Fruit fly (Drosophila melanogaster) whole organism, embryonic: ENCODE data around the gene CG13404.
A peak's percentile ranks its signal among the peaks of the same experiment; 100 is the strongest.

Experiments
- CG10147 ChIP-seq: fragments of 200-800 bp; sonication (Bioruptor generic); optimal IDR thresholded peaks from 2 replicates; lab custom pipeline; 2019; ENCODE audit warnings: missing biosample characterization, mild to moderate bottlenecking, missing genetic modification characterization, moderate library complexity
- CG1024 ChIP-seq: fragments of 200-800 bp; sonication (Bioruptor generic); IDR thresholded peaks from 2 replicates; pipeline ENCODE4 v1.3.6; 2022; ENCODE audit warnings: missing biosample characterization, missing genetic modification characterization
- CG11695 ChIP-seq: fragments of 200-800 bp; sonication (Bioruptor generic); IDR thresholded peaks from 3 replicates; pipeline ENCODE4 v1.3.6; 2022; ENCODE audit warnings: missing biosample characterization, missing genetic modification characterization
- CG12391 ChIP-seq: fragments of 200-800 bp; sonication (Bioruptor generic); optimal IDR thresholded peaks from 3 replicates; lab custom pipeline; 2018; ENCODE audit warnings: missing biosample characterization, mild to moderate bottlenecking, missing genetic modification characterization, moderate library complexity
- CG1529 ChIP-seq: fragments of 200-800 bp; sonication (Bioruptor generic); optimal IDR thresholded peaks from 3 replicates; lab custom pipeline; 2018; ENCODE audit warnings: missing biosample characterization, missing genetic modification characterization
- CG17328 ChIP-seq: fragments of 200-800 bp; sonication (Bioruptor generic); IDR thresholded peaks from 2 replicates; pipeline ENCODE4 v1.3.6; 2022; ENCODE audit warnings: missing biosample characterization, missing genetic modification characterization
- CG18262 ChIP-seq: fragments of 200-800 bp; optimal IDR thresholded peaks from 3 replicates; lab custom pipeline; 2019; ENCODE audit warnings: missing biosample characterization, mild to moderate bottlenecking, missing genetic modification characterization, moderate library complexity
- CG2199 ChIP-seq: fragments of 200-800 bp; sonication (Bioruptor generic); IDR thresholded peaks from 3 replicates; pipeline ENCODE4 v1.3.6; 2022; ENCODE audit warnings: missing biosample characterization, missing genetic modification characterization
- CG30020 ChIP-seq: fragments of 200-800 bp; optimal IDR thresholded peaks from 2 replicates; lab custom pipeline; 2019; ENCODE audit warnings: missing biosample characterization, mild to moderate bottlenecking, missing genetic modification characterization, moderate library complexity
- CG32532 ChIP-seq: fragments of 200-800 bp; sonication (Bioruptor generic); IDR thresholded peaks from 2 replicates; pipeline ENCODE4 v1.3.6; 2022; ENCODE audit warnings: missing biosample characterization, missing genetic modification characterization
- CG33557 ChIP-seq: fragments of 200-800 bp; sonication (Bioruptor generic); optimal IDR thresholded peaks from 2 replicates; lab custom pipeline; 2019; ENCODE audit warnings: missing biosample characterization, mild to moderate bottlenecking, missing genetic modification characterization, moderate library complexity
- CG4617 ChIP-seq: fragments of 200-800 bp; sonication (Bioruptor generic); optimal IDR thresholded peaks from 3 replicates; lab custom pipeline; 2016; ENCODE audit warnings: missing biosample characterization, missing genetic modification characterization, borderline replicate concordance
- CG4707 ChIP-seq: fragments of 200-800 bp; sonication (Bioruptor generic); optimal IDR thresholded peaks from 2 replicates; lab custom pipeline; 2018; ENCODE audit warnings: missing biosample characterization, mild to moderate bottlenecking, missing genetic modification characterization, moderate library complexity
- CG4730 ChIP-seq: fragments of 200-800 bp; sonication (Bioruptor generic); IDR thresholded peaks from 2 replicates; pipeline ENCODE4 v1.3.6; 2022; ENCODE audit warnings: missing biosample characterization, missing genetic modification characterization
- CG6272 ChIP-seq: fragments of 200-800 bp; sonication (Bioruptor generic); IDR thresholded peaks from 2 replicates; pipeline ENCODE4 v1.3.6; 2022; ENCODE audit warnings: missing biosample characterization, missing genetic modification characterization
- CG7372 ChIP-seq: fragments of 200-800 bp; sonication (Bioruptor generic); IDR thresholded peaks from 2 replicates; pipeline ENCODE4 v1.3.6; 2022; ENCODE audit warnings: missing biosample characterization, missing genetic modification characterization
- CG7786 ChIP-seq: fragments of 200-800 bp; sonication (Bioruptor generic); optimal IDR thresholded peaks from 2 replicates; lab custom pipeline; 2016; ENCODE audit warnings: missing biosample characterization, missing genetic modification characterization
- CG8359 ChIP-seq: fragments of 200-800 bp; sonication (Bioruptor generic); optimal IDR thresholded peaks from 2 replicates; lab custom pipeline; 2017; ENCODE audit warnings: missing biosample characterization, mild to moderate bottlenecking, missing genetic modification characterization, borderline replicate concordance
- CG9727 ChIP-seq: fragments of 200-800 bp; sonication (Bioruptor generic); optimal IDR thresholded peaks from 3 replicates; lab custom pipeline; 2017; ENCODE audit warnings: missing biosample characterization, mild to moderate bottlenecking, missing genetic modification characterization
- Camta ChIP-seq: fragments of 200-800 bp; sonication (Bioruptor generic); optimal IDR thresholded peaks from 2 replicates; lab custom pipeline; 2016; ENCODE audit warnings: missing biosample characterization, missing genetic modification characterization
- Dbx ChIP-seq: fragments of 200-800 bp; sonication (Bioruptor generic); IDR thresholded peaks from 3 replicates; pipeline ENCODE4 v1.3.6; 2022; ENCODE audit warnings: missing biosample characterization, missing genetic modification characterization
- Dll ChIP-seq: fragments of 200-800 bp; sonication (Bioruptor generic); IDR thresholded peaks from 4 replicates; pipeline ENCODE4 v1.3.6; 2022; ENCODE audit warnings: missing biosample characterization, missing genetic modification characterization; ENCODE audit not compliant: partially characterized antibody
- Doc3 ChIP-seq: fragments of 200-800 bp; sonication (Bioruptor generic); IDR thresholded peaks from 3 replicates; pipeline ENCODE4 v1.3.6; 2022; ENCODE audit warnings: missing biosample characterization, missing genetic modification characterization; ENCODE audit not compliant: partially characterized antibody
- Dp ChIP-seq: fragments of 200-800 bp; sonication (Bioruptor generic); optimal IDR thresholded peaks from 2 replicates; lab custom pipeline; 2018; ENCODE audit warnings: missing biosample characterization, mild to moderate bottlenecking, missing genetic modification characterization, moderate library complexity
- Fer3 ChIP-seq: fragments of 200-800 bp; sonication (Bioruptor generic); optimal IDR thresholded peaks from 2 replicates; lab custom pipeline; 2018; ENCODE audit warnings: missing biosample characterization, mild to moderate bottlenecking, missing genetic modification characterization, moderate library complexity
- Meics ChIP-seq: fragments of 200-800 bp; sonication (Bioruptor generic); optimal IDR thresholded peaks from 2 replicates; lab custom pipeline; 2017; ENCODE audit warnings: missing biosample characterization, mild to moderate bottlenecking, missing genetic modification characterization
- NfI ChIP-seq: fragments of 200-800 bp; sonication (Bioruptor generic); optimal IDR thresholded peaks from 3 replicates; lab custom pipeline; 2018; ENCODE audit warnings: missing biosample characterization, mild to moderate bottlenecking, missing genetic modification characterization, moderate library complexity
- Oli ChIP-seq: fragments of 200-800 bp; sonication (Bioruptor generic); optimal IDR thresholded peaks from 2 replicates; lab custom pipeline; 2018; ENCODE audit warnings: missing biosample characterization, mild to moderate bottlenecking, missing genetic modification characterization, moderate library complexity
- Scr ChIP-seq: fragments of 200-800 bp; sonication (Bioruptor generic); IDR thresholded peaks from 2 replicates; pipeline ENCODE4 v1.3.6; 2022; ENCODE audit warnings: missing biosample characterization, missing genetic modification characterization; ENCODE audit not compliant: partially characterized antibody
- Sox100B ChIP-seq: fragments of 200-800 bp; sonication (Bioruptor generic); optimal IDR thresholded peaks from 3 replicates; lab custom pipeline; 2018; ENCODE audit warnings: missing biosample characterization, mild to moderate bottlenecking, missing genetic modification characterization
- Ssrp ChIP-seq: fragments of 200-800 bp; sonication (Bioruptor generic); optimal IDR thresholded peaks from 2 replicates; lab custom pipeline; 2018; ENCODE audit warnings: missing biosample characterization, mild to moderate bottlenecking, missing genetic modification characterization, moderate library complexity
- ase ChIP-seq: fragments of 200-800 bp; sonication (Bioruptor generic); IDR thresholded peaks from 3 replicates; pipeline ENCODE4 v1.3.6; 2022; ENCODE audit warnings: missing biosample characterization, missing genetic modification characterization
- btn ChIP-seq: fragments of 200-800 bp; sonication (Bioruptor generic); optimal IDR thresholded peaks from 2 replicates; lab custom pipeline; 2016; ENCODE audit warnings: missing biosample characterization, missing genetic modification characterization
- cg ChIP-seq: fragments of 200-800 bp; sonication (Bioruptor generic); optimal IDR thresholded peaks from 3 replicates; lab custom pipeline; 2019; ENCODE audit warnings: missing biosample characterization, mild to moderate bottlenecking, missing genetic modification characterization, moderate library complexity
- dmrt99B ChIP-seq: fragments of 200-800 bp; sonication (Bioruptor generic); optimal IDR thresholded peaks from 2 replicates; lab custom pipeline; 2018; ENCODE audit warnings: missing biosample characterization, mild to moderate bottlenecking, missing genetic modification characterization, moderate library complexity
- gro ChIP-seq: fragments of 200-800 bp; sonication (Bioruptor generic); optimal IDR thresholded peaks from 2 replicates; lab custom pipeline; 2016; ENCODE audit warnings: missing biosample characterization, missing genetic modification characterization
- hkb ChIP-seq, 2 experiments: fragments of 200-800 bp in 1 of 2; fragments of >200 bp in 1 of 2; sonication (Bioruptor generic) in 1 of 2; IDR thresholded peaks in 1 of 2; optimal IDR thresholded peaks in 1 of 2; 2 replicates each; pipeline versions ENCODE4 v1.3.6 to Lab custom; 2017 to 2022; ENCODE audit warnings: missing biosample characterization in 1 of 2, missing genetic modification characterization in 1 of 2
- inv ChIP-seq: fragments of 200-800 bp; sonication (Bioruptor generic); IDR thresholded peaks from 2 replicates; pipeline ENCODE4 v1.3.6; 2022; ENCODE audit warnings: missing biosample characterization, missing genetic modification characterization; ENCODE audit not compliant: partially characterized antibody
- kni ChIP-seq: fragments of 200-800 bp; sonication (Bioruptor generic); optimal IDR thresholded peaks from 3 replicates; lab custom pipeline; 2017; ENCODE audit warnings: mild to moderate bottlenecking, missing biosample characterization, missing genetic modification reagents, missing genetic modification characterization
- knrl ChIP-seq: fragments of 200-800 bp; sonication (Bioruptor generic); IDR thresholded peaks from 3 replicates; pipeline ENCODE4 v1.3.6; 2022; ENCODE audit warnings: missing biosample characterization, missing genetic modification characterization; ENCODE audit not compliant: partially characterized antibody
- lmd ChIP-seq: fragments of 200-800 bp; sonication (Bioruptor generic); IDR thresholded peaks from 2 replicates; pipeline ENCODE4 v1.3.6; 2022; ENCODE audit warnings: missing biosample characterization, missing genetic modification characterization
- mam ChIP-seq: fragments of 200-800 bp; sonication (Bioruptor generic); optimal IDR thresholded peaks from 3 replicates; lab custom pipeline; 2016; ENCODE audit warnings: missing biosample characterization, missing genetic modification characterization
- nerfin-1 ChIP-seq: fragments of 200-800 bp; sonication (Bioruptor generic); optimal IDR thresholded peaks from 3 replicates; lab custom pipeline; 2019; ENCODE audit warnings: missing biosample characterization, mild to moderate bottlenecking, missing genetic modification characterization, moderate library complexity
- nmo ChIP-seq: fragments of 200-800 bp; sonication (Bioruptor generic); optimal IDR thresholded peaks from 2 replicates; lab custom pipeline; 2018; ENCODE audit warnings: missing biosample characterization, mild to moderate bottlenecking, missing genetic modification characterization, moderate library complexity
- oc ChIP-seq: fragments of 200-800 bp; sonication (Bioruptor generic); optimal IDR thresholded peaks from 2 replicates; lab custom pipeline; 2018; ENCODE audit warnings: missing biosample characterization, mild to moderate bottlenecking, missing genetic modification characterization, moderate library complexity
- pita ChIP-seq: fragments of 200-800 bp; sonication (Bioruptor generic); optimal IDR thresholded peaks from 2 replicates; lab custom pipeline; 2017; ENCODE audit warnings: missing biosample characterization, mild to moderate bottlenecking, missing genetic modification characterization
- ranshi ChIP-seq: fragments of 200-800 bp; sonication (Bioruptor generic); IDR thresholded peaks from 2 replicates; pipeline ENCODE4 v1.3.6; 2022; ENCODE audit warnings: missing biosample characterization, missing genetic modification characterization
- shn ChIP-seq: fragments of 200-800 bp; sonication (Bioruptor generic); optimal IDR thresholded peaks from 3 replicates; lab custom pipeline; 2016; ENCODE audit warnings: missing biosample characterization, missing genetic modification characterization
- tna ChIP-seq: fragments of 200-800 bp; sonication (Bioruptor generic); IDR thresholded peaks from 2 replicates; pipeline ENCODE4 v1.3.6; 2022; ENCODE audit warnings: missing biosample characterization, missing genetic modification characterization; ENCODE audit not compliant: partially characterized antibody

The CG13404 gene

DNA sequence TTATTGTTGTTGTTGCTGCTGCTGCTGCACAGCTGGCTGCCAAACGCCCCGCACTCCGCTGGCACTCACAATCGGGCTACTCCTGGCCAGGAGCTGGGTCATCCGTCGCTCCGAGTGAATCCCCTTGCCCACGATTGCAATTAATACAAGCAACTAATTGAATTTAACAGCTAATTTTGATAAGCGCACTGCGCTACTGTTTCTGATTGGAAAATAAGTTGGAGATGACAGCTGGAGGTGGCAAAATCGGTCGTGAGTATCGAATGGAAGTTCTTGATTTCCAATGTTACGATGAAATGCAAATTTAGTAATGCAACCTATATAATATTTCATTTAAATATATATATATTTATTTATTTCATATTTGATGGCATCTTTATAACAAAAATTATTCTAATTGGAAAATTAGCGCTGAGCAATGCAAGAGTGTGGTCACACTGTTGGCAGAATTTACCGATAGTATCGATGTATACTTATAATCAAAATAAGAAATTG is 32.2 kb downstream of the CG13404 start, which contains the start of gene CG42271 (continued):
- TF ChIP-seq CG1529, result no peak
- peak; percentile 97 for TF ChIP-seq Dll (GFP tag; lab: Robert Waterston, UW)
- no peak for TF ChIP-seq gro
- TF ChIP-seq nerfin-1 (tag; lab: Kevin White, UChicago), result peak; percentile 34
- TF ChIP-seq CG10147 (GFP tag; lab: Kevin White, UChicago), result peak; percentile 21
- peak; percentile 75 for TF ChIP-seq nmo (GFP tag; lab: Kevin White, UChicago)
- no peak for TF ChIP-seq Sox100B
- TF ChIP-seq Doc3 (GFP tag; lab: Robert Waterston, UW), result peak; percentile 96
- TF ChIP-seq CG17328 (GFP tag; lab: Robert Waterston, UW), result no peak
- peak; percentile 25 for TF ChIP-seq CG33557 (GFP tag; lab: Kevin White, UChicago)
- peak; percentile 97 for TF ChIP-seq Scr (GFP tag; lab: Robert Waterston, UW)
- TF ChIP-seq Ssrp (tag; lab: Kevin White, UChicago), result peak; percentile 40
- no peak for TF ChIP-seq CG1024 (GFP tag; lab: Robert Waterston, UW)
- peak; percentile 18 for TF ChIP-seq CG8359 (GFP tag; lab: Kevin White, UChicago)
- TF ChIP-seq CG32532 (GFP tag; lab: Robert Waterston, UW), result peak; percentile 29; the same call in 1 of the 2 replicates
- TF ChIP-seq CG18262, result peak; percentile 53
- TF ChIP-seq knrl (GFP tag; lab: Robert Waterston, UW), result peak; percentile 97
- TF ChIP-seq inv (GFP tag; lab: Robert Waterston, UW), result peak; percentile 95
- TF ChIP-seq Oli, result peak; percentile 7
- peak; percentile 44; the same call in 1 of the 3 replicates for TF ChIP-seq Dbx
- TF ChIP-seq Meics (GFP tag; lab: Kevin White, UChicago), result no peak
- no peak for TF ChIP-seq CG7786 (GFP tag; lab: Kevin White, UChicago)
- TF ChIP-seq pita, result no peak
- TF ChIP-seq kni (GFP tag; lab: Kevin White, UChicago), result no peak
- no peak for TF ChIP-seq hkb (optimal IDR thresholded peaks at IDR 0.05; lab: Kevin White, UChicago)
- no peak for TF ChIP-seq hkb (GFP tag; IDR thresholded peaks at IDR 0.05; lab: Robert Waterston, UW)
- no peak for TF ChIP-seq ase (GFP tag; lab: Robert Waterston, UW)
- peak; percentile 35; the same call in 1 of the 2 replicates for TF ChIP-seq CG7372 (GFP tag; lab: Robert Waterston, UW)
- TF ChIP-seq oc (tag; lab: Kevin White, UChicago), result no peak
- no peak for TF ChIP-seq CG2199 (GFP tag; lab: Robert Waterston, UW)
- TF ChIP-seq CG9727, result peak; percentile 64
- no peak for TF ChIP-seq shn (GFP tag; lab: Kevin White, UChicago)
- TF ChIP-seq CG11695, result no peak
- no peak for TF ChIP-seq mam (GFP tag; lab: Kevin White, UChicago)
- TF ChIP-seq Dp, result peak; percentile 9
- TF ChIP-seq NfI (GFP tag; lab: Kevin White, UChicago), result peak; percentile 61
- peak; percentile 23; the same call in 1 of the 2 replicates for TF ChIP-seq lmd (GFP tag; lab: Robert Waterston, UW)
- TF ChIP-seq CG12391 (tag; lab: Kevin White, UChicago), result peak; percentile 65
- TF ChIP-seq CG4730, result no peak
- TF ChIP-seq CG30020 (tag; lab: Kevin White, UChicago), result peak; percentile 57
- TF ChIP-seq Fer3 (tag; lab: Kevin White, UChicago), result peak; percentile 47
- no peak for TF ChIP-seq btn (GFP tag; lab: Kevin White, UChicago)
- peak; percentile 54; the same call in 1 of the 2 replicates for TF ChIP-seq CG6272 (GFP tag; lab: Robert Waterston, UW)
- TF ChIP-seq Camta (GFP tag; lab: Kevin White, UChicago), result no peak
- TF ChIP-seq cg, result no peak
- TF ChIP-seq dmrt99B (tag; lab: Kevin White, UChicago), result no peak
- no peak for TF ChIP-seq ranshi
- TF ChIP-seq CG4617 (GFP tag; lab: Kevin White, UChicago), result peak; percentile 50
- peak; percentile 86 for TF ChIP-seq tna (GFP tag; lab: Robert Waterston, UW)
- no peak for TF ChIP-seq CG4707 (GFP tag; lab: Kevin White, UChicago)
